Worm (Caenorhabditis elegans) whole organism, young adult: ENCODE data around the gene glb-34.
A peak's percentile ranks its signal among the peaks of the same experiment; 100 is the strongest.

Source experiments
- B0019.2 ChIP-seq: fragments of 200-800 bp; sonication (Bioruptor generic); conservative IDR thresholded peaks from 2 replicates; pipeline ENCODE4 v1.3.6; 2022; ENCODE audit warnings: missing genetic modification reagents, missing genetic modification characterization, missing compliant biosample characterization
- B0336.3 ChIP-seq: fragments of 200-800 bp; sonication (Bioruptor generic); IDR thresholded peaks from 2 replicates; pipeline ENCODE4 v1.3.6; 2022; ENCODE audit warnings: missing genetic modification characterization, missing compliant biosample characterization
- C17E4.6 ChIP-seq: fragments of 200-800 bp; sonication (Bioruptor generic); IDR thresholded peaks from 2 replicates; pipeline ENCODE4 v1.3.6; 2022; ENCODE audit warnings: missing genetic modification reagents, missing genetic modification characterization, missing compliant biosample characterization
- F49E8.2 ChIP-seq: sonication (generic microtip); optimal IDR thresholded peaks from 3 replicates; lab custom pipeline; 2017; ENCODE audit warnings: missing genetic modification characterization, mild to moderate bottlenecking, missing compliant biosample characterization, antibody characterized with exemption, moderate library complexity; ENCODE audit not compliant: insufficient read depth
- Y53F4B.3 ChIP-seq: fragments of 200-800 bp; sonication (Bioruptor generic); IDR thresholded peaks from 2 replicates; pipeline ENCODE4 v1.3.6; 2022; ENCODE audit warnings: missing genetic modification reagents, missing genetic modification characterization, missing compliant biosample characterization
- attf-6 ChIP-seq: fragments of 200-800 bp; sonication (Bioruptor generic); IDR thresholded peaks from 2 replicates; pipeline ENCODE4 v1.3.6; 2022; ENCODE audit warnings: missing genetic modification reagents, missing genetic modification characterization, missing compliant biosample characterization
- cebp-2 ChIP-seq: fragments of 200-800 bp; sonication (Bioruptor generic); IDR thresholded peaks from 2 replicates; pipeline ENCODE4 v1.3.6; 2022; ENCODE audit warnings: missing genetic modification characterization, missing compliant biosample characterization
- dpl-1 ChIP-seq: fragments of 150-350 bp; optimal IDR thresholded peaks from 2 replicates; lab custom pipeline; 2014; ENCODE audit warnings: missing biosample characterization, missing genetic modification reagents, missing genetic modification characterization
- egl-44 ChIP-seq: fragments of 200-800 bp; sonication (Bioruptor generic); IDR thresholded peaks from 2 replicates; pipeline ENCODE4 v1.3.6; 2022; ENCODE audit warnings: missing genetic modification reagents, missing genetic modification characterization, missing compliant biosample characterization
- fkh-3 ChIP-seq: sonication (generic microtip); optimal IDR thresholded peaks from 2 replicates; lab custom pipeline; 2016; ENCODE audit warnings: mild to moderate bottlenecking, missing genetic modification characterization, missing compliant biosample characterization
- hlh-26 ChIP-seq: fragments of 200-800 bp; sonication (Bioruptor generic); conservative IDR thresholded peaks from 2 replicates; pipeline ENCODE4 v1.3.6; 2022; ENCODE audit warnings: missing genetic modification reagents, missing genetic modification characterization, missing compliant biosample characterization
- hmg-20 ChIP-seq: fragments of 200-800 bp; sonication (Bioruptor generic); IDR thresholded peaks from 2 replicates; pipeline ENCODE4 v1.3.6; 2022; ENCODE audit warnings: missing genetic modification reagents, missing genetic modification characterization, missing compliant biosample characterization
- hsf-1 ChIP-seq: fragments of 200-800 bp; sonication (Bioruptor generic); IDR thresholded peaks from 2 replicates; pipeline ENCODE4 v1.3.6; 2022; ENCODE audit warnings: missing genetic modification reagents, missing genetic modification characterization, missing compliant biosample characterization
- lin-35 ChIP-seq, 3 experiments: fragments of 150-350 bp in 2 of 3; sonication (generic microtip) in 1 of 3; optimal IDR thresholded peaks; 2 replicates each; lab custom pipeline; 2014 to 2018; ENCODE audit warnings: missing biosample characterization in 3 of 3, missing genetic modification characterization in 3 of 3, missing genetic modification reagents in 3 of 3
- lin-54 ChIP-seq: fragments of 200-800 bp; sonication (Bioruptor generic); optimal IDR thresholded peaks from 2 replicates; lab custom pipeline; 2018; ENCODE audit warnings: mild to moderate bottlenecking, missing genetic modification characterization, missing compliant biosample characterization
- lir-1 ChIP-seq: fragments of 200-800 bp; sonication (Bioruptor generic); conservative IDR thresholded peaks from 2 replicates; pipeline ENCODE4 v1.3.6; 2022; ENCODE audit warnings: missing genetic modification reagents, missing genetic modification characterization, missing compliant biosample characterization
- lsl-1 ChIP-seq: fragments of 200-800 bp; sonication (Bioruptor generic); optimal IDR thresholded peaks from 2 replicates; lab custom pipeline; 2018; ENCODE audit warnings: mild to moderate bottlenecking, missing genetic modification characterization, moderate library complexity, missing compliant biosample characterization
- mcd-1 ChIP-seq: fragments of 200-800 bp; sonication (Bioruptor generic); IDR thresholded peaks from 2 replicates; pipeline ENCODE4 v1.3.6; 2022; ENCODE audit warnings: missing genetic modification reagents, missing genetic modification characterization, missing compliant biosample characterization
- mxl-1 ChIP-seq: sonication (generic microtip); optimal IDR thresholded peaks from 2 replicates; lab custom pipeline; 2016; ENCODE audit warnings: missing genetic modification characterization, missing compliant biosample characterization
- nfya-2 ChIP-seq: fragments of 200-800 bp; sonication (Bioruptor generic); IDR thresholded peaks from 2 replicates; pipeline ENCODE4 v1.3.6; 2022; ENCODE audit warnings: missing genetic modification reagents, missing genetic modification characterization, missing compliant biosample characterization
- nfyb-1 ChIP-seq: fragments of 200-800 bp; sonication (Bioruptor generic); IDR thresholded peaks from 2 replicates; pipeline ENCODE4 v1.3.6; 2022; ENCODE audit warnings: missing genetic modification reagents, missing genetic modification characterization, missing compliant biosample characterization
- pbrm-1 ChIP-seq: fragments of 200-800 bp; sonication (Bioruptor generic); IDR thresholded peaks from 2 replicates; pipeline ENCODE4 v1.3.6; 2022; ENCODE audit warnings: missing genetic modification reagents, missing genetic modification characterization, missing compliant biosample characterization
- snpc-1.1 ChIP-seq: sonication (generic microtip); optimal IDR thresholded peaks from 2 replicates; lab custom pipeline; 2017; ENCODE audit warnings: missing genetic modification characterization, mild to moderate bottlenecking, missing compliant biosample characterization, antibody characterized with exemption, moderate library complexity, missing genotype, missing genetic modification reagents; ENCODE audit not compliant: insufficient read depth
- snpc-3.4 ChIP-seq: sonication (generic microtip); optimal IDR thresholded peaks from 2 replicates; lab custom pipeline; 2017; ENCODE audit warnings: missing genetic modification characterization, mild to moderate bottlenecking, missing compliant biosample characterization, antibody characterized with exemption, moderate library complexity, missing genotype, missing genetic modification reagents
- snpc-4 ChIP-seq, 5 experiments: fragments of 150-350 bp in 1 of 5; sonication (generic microtip) in 4 of 5; optimal IDR thresholded peaks; 2 replicates each; lab custom pipeline; 2014 to 2018; ENCODE audit warnings: missing genetic modification characterization in 5 of 5, missing biosample characterization in 3 of 5, antibody characterized with exemption in 2 of 5, mild to moderate bottlenecking in 2 of 5, missing compliant biosample characterization in 2 of 5, missing genotype in 2 of 5, moderate library complexity in 2 of 5, missing genetic modification reagents in 1 of 5
- somi-1 ChIP-seq: fragments of 200-800 bp; sonication (Bioruptor generic); optimal IDR thresholded peaks from 2 replicates; lab custom pipeline; 2018; ENCODE audit warnings: mild to moderate bottlenecking, missing genetic modification characterization, missing compliant biosample characterization
- tlf-1 ChIP-seq: fragments of 200-800 bp; sonication (Bioruptor generic); optimal IDR thresholded peaks from 2 replicates; lab custom pipeline; 2018; ENCODE audit warnings: mild to moderate bottlenecking, missing genetic modification characterization, missing compliant biosample characterization
- xnd-1 ChIP-seq: sonication (generic microtip); optimal IDR thresholded peaks from 2 replicates; lab custom pipeline; 2016; ENCODE audit warnings: missing genotype, missing genetic modification reagents, missing genetic modification characterization, missing compliant biosample characterization
- ztf-28 ChIP-seq: fragments of 200-800 bp; sonication (Bioruptor generic); IDR thresholded peaks from 2 replicates; pipeline ENCODE4 v1.3.6; 2022; ENCODE audit warnings: missing genetic modification reagents, missing genetic modification characterization, missing compliant biosample characterization

glb-34 gene

DNA sequence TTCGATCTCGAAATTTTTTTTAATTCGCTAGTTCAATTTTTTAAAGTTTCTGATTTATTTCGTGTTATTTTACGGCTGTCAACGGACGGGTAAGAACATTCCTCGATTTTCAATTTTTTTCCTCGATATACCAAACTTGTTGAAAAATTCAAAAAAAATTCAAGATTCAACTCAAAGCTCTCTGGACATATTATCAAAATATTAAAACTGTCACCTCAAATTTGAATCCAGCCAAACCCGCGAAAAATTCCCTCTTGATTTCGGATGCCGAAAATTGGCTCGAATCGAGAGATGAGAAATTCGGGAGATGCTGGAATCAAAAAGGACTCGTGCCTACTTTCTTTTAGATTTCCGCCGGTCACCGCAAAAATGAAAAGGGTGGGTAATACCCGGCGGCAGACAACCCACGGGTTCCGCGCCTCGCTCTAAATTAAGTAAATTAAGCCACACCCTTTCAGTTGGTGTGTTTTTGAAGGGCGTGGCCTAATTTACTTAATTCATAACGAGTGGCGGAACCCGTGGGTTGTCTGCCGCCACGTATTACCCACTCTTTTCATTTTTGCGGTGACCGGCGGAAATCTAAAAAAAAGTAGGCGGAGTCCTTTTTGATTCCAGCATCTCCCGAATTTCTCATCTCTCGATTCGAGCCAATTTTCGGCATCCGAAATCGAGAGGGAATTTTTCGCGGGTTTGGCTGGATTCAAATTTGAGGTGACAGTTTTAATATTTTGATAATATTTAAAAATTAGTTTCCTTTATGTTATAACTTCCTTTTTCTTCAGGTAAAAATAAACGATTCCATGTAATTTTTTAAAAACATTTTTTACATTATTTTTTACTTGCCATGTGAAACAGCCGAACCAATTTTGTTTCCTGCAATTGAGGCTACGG is 47.0 kb downstream of the glb-34 start (continued):
- TF ChIP-seq cebp-2 (GFP tag; lab: Robert Waterston, UW) (peak; percentile 91; the same call in 1 of the 2 replicates), lir-1 (0 out of 2 replicates have a peak, but pooled peaks have one; percentile 13), B0019.2 (GFP tag; lab: Robert Waterston, UW) (peak; percentile 39; the same call in 1 of the 2 replicates), snpc-1.1 (tag; lab: Kevin White, UChicago) (peak; percentile 81), xnd-1 (tag; lab: Kevin White, UChicago) (peak; percentile 33), lsl-1 (GFP tag; lab: Kevin White, UChicago) (peak; percentile 44), ztf-28 (GFP tag; lab: Robert Waterston, UW) (peak; percentile 82; the same call in 1 of the 2 replicates), snpc-4 (GFP tag; optimal IDR thresholded peaks at IDR 0.05; lab: Kevin White, UChicago) (peak; percentile 91), snpc-4 (tag; optimal IDR thresholded peaks at IDR 0.05; lab: Kevin White, UChicago) (peak; percentile 93 to 99 (median 94)), B0336.3 (GFP tag; lab: Robert Waterston, UW) (peak; percentile 52; the same call in 1 of the 2 replicates), nfya-2 (GFP tag; lab: Robert Waterston, UW) (0 out of 2 replicates have a peak, but pooled peaks have one; percentile 55), hsf-1 (GFP tag; lab: Robert Waterston, UW) (peak; percentile 80), F49E8.2 (peak; percentile 18), hmg-20 (GFP tag; lab: Robert Waterston, UW) (peak; percentile 56; the same call in 1 of the 2 replicates), lin-54 (GFP tag; lab: Kevin White, UChicago) (peak; percentile 26), C17E4.6 (GFP tag; lab: Robert Waterston, UW) (peak; percentile 73; the same call in 1 of the 2 replicates), Y53F4B.3 (GFP tag; lab: Robert Waterston, UW) (peak; percentile 43; the same call in 1 of the 2 replicates), mcd-1 (GFP tag; lab: Robert Waterston, UW) (peak; percentile 66), nfyb-1 (GFP tag; lab: Robert Waterston, UW) (peak; percentile 77), snpc-3.4 (tag; lab: Kevin White, UChicago) (peak; percentile 16)

- no peak for TF ChIP-seq hlh-26 (GFP tag; lab: Robert Waterston, UW)
- TF ChIP-seq egl-44, result no peak
- no peak for TF ChIP-seq fkh-3 (tag; lab: Kevin White, UChicago)
- TF ChIP-seq pbrm-1 (GFP tag; lab: Robert Waterston, UW), result no peak
- no peak for TF ChIP-seq tlf-1
- TF ChIP-seq mxl-1 (tag; lab: Kevin White, UChicago), result no peak
- no peak for TF ChIP-seq lin-54 (GFP tag; lab: Kevin White, UChicago)
- no peak for TF ChIP-seq somi-1 (GFP tag; lab: Kevin White, UChicago)
- no peak for TF ChIP-seq lin-35 (GFP tag; optimal IDR thresholded peaks at IDR 0.05; lab: Kevin White, UChicago)
- TF ChIP-seq xnd-1 (tag; lab: Kevin White, UChicago), result no peak
- TF ChIP-seq dpl-1 (GFP tag; lab: Kevin White, UChicago), result no peak
- TF ChIP-seq attf-6 (GFP tag; lab: Robert Waterston, UW), result no peak
Observed at ce11 chrIV:14523568-14523967, 48.9 kb downstream of the glb-34 start, which contains the start of gene srh-63. Gene srh-63 (plus strand): TSS chrIV:14523868.
